1 fruit fly cellular context compared by ENCODE assay signal in the genomic region with DNA sequence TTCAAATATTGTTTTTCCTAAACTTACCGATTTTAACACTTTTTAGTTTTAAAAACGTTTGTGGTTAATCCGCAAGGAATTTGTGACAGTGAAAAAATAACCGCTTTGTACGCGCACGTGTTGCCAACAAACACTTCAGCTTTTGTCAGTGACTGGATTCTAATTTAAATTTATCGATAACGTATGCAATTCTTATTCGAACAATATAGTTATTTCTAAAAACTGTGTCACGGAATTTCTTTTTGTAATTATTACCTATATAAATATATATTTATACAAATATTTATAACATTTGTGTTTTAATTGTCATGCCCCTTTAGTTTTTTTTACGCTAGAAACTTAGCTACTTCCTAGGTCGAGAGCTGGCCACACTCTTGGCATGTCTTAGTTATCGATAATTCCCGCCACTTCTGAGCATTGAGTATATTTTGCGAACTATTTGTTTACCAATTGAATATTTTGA.
A peak's percentile ranks its signal among the peaks of the same experiment; 100 is the strongest.
TF ChIP-seq lines count a peak whose summit lies in the region.

A gene (plus strand): TSS at position 373 of the 463 bp plus-strand sequence.

TF ChIP-seq in whole organism, embryonic, 481 proteins besides CTCF, POLR2A, EP300 and RAD21 (continued from another document):
- TF ChIP-seq CG32767 (GFP tag; IDR thresholded peaks at IDR 0.05; lab: Robert Waterston, UW) (no peak), YL-1 (GFP tag; optimal IDR thresholded peaks at IDR 0.05; lab: Kevin White, UChicago) (peak; percentile 37), CG10147 (GFP tag; optimal IDR thresholded peaks at IDR 0.05; lab: Kevin White, UChicago) (peak; percentile 42), CG2199 (GFP tag; IDR thresholded peaks at IDR 0.05; lab: Robert Waterston, UW) (no peak), tll (GFP tag; optimal IDR thresholded peaks at IDR 0.05; lab: Kevin White, UChicago) (no peak), CG18011 (GFP tag; optimal IDR thresholded peaks at IDR 0.05; lab: Kevin White, UChicago) (peak; percentile 98), CG6683 (GFP tag; optimal IDR thresholded peaks at IDR 0.05; lab: Kevin White, UChicago) (no peak), ftz-f1 (GFP tag; optimal IDR thresholded peaks at IDR 0.05; lab: Kevin White, UChicago) (peak; percentile 7), Med (GFP tag; lab: Kevin White, UChicago) (peak; percentile 60), CG7556 (GFP tag; optimal IDR thresholded peaks at IDR 0.05; lab: Kevin White, UChicago) (no peak), CG7839 (tag; optimal IDR thresholded peaks at IDR 0.05; lab: Kevin White, UChicago) (peak; percentile 21), HLH4C (GFP tag; IDR thresholded peaks at IDR 0.05; lab: Robert Waterston, UW; ENCODE audit: partially characterized antibody) (peak; percentile 65), CG2116 (GFP tag; optimal IDR thresholded peaks at IDR 0.05; lab: Kevin White, UChicago) (peak; percentile 76), CG3726 (GFP tag; IDR thresholded peaks at IDR 0.05; lab: Robert Waterston, UW) (no peak), sens (GFP tag; lab: Kevin White, UChicago) (peak; percentile 2), fu2 (GFP tag; optimal IDR thresholded peaks at IDR 0.05; lab: Kevin White, UChicago) (no peak), lab (GFP tag; optimal IDR thresholded peaks at IDR 0.05; lab: Kevin White, UChicago) (no peak), exex (tag; optimal IDR thresholded peaks at IDR 0.05; lab: Kevin White, UChicago) (no peak), sug (tag; optimal IDR thresholded peaks at IDR 0.05; lab: Kevin White, UChicago) (peak; percentile 48), Dp (GFP tag; optimal IDR thresholded peaks at IDR 0.05; lab: Kevin White, UChicago) (peak; percentile 84), Myb (GFP tag; optimal IDR thresholded peaks at IDR 0.05; lab: Kevin White, UChicago) (peak; percentile 92), CG30020 (tag; optimal IDR thresholded peaks at IDR 0.05; lab: Kevin White, UChicago) (peak; percentile 57), Lpt (GFP tag; optimal IDR thresholded peaks at IDR 0.05; lab: Kevin White, UChicago) (no peak), ewg (GFP tag; optimal IDR thresholded peaks at IDR 0.05; lab: Kevin White, UChicago) (peak; percentile 50), Side (GFP tag; optimal IDR thresholded peaks at IDR 0.05; lab: Kevin White, UChicago) (no peak), bcd (GFP tag; optimal IDR thresholded peaks at IDR 0.05; lab: Kevin White, UChicago) (peak; percentile 62), CG9797 (GFP tag; optimal IDR thresholded peaks at IDR 0.05; lab: Kevin White, UChicago) (peak; percentile 71), dan (GFP tag; IDR thresholded peaks at IDR 0.05; lab: Robert Waterston, UW) (no peak), pzg (GFP tag; optimal IDR thresholded peaks at IDR 0.05; lab: Kevin White, UChicago) (peak; percentile 58), knrl (GFP tag; IDR thresholded peaks at IDR 0.05; lab: Robert Waterston, UW; ENCODE audit: partially characterized antibody) (peak; percentile 59; the same call in 2 of the 3 replicates), gfzf (GFP tag; optimal IDR thresholded peaks at IDR 0.05; lab: Kevin White, UChicago) (peak; percentile 53), CG8290 (GFP tag; optimal IDR thresholded peaks at IDR 0.05; lab: Kevin White, UChicago) (peak; percentile 18), CG8290 (tag; optimal IDR thresholded peaks at IDR 0.05; lab: Kevin White, UChicago) (no peak), cwo (GFP tag; optimal IDR thresholded peaks at IDR 0.05; lab: Kevin White, UChicago) (peak; percentile 96), insv (GFP tag; optimal IDR thresholded peaks at IDR 0.05; lab: Kevin White, UChicago) (peak in 1 of 2 experiments; percentile 95), CG16813 (GFP tag; IDR thresholded peaks at IDR 0.05; lab: Robert Waterston, UW; ENCODE audit: partially characterized antibody) (peak; percentile 43; the same call in 2 of the 3 replicates), phol (tag; optimal IDR thresholded peaks at IDR 0.05; lab: Kevin White, UChicago) (peak; percentile 55), Xbp1 (GFP tag; optimal IDR thresholded peaks at IDR 0.05; lab: Kevin White, UChicago) (peak; percentile 15), nerfin-1 (tag; optimal IDR thresholded peaks at IDR 0.05; lab: Kevin White, UChicago) (peak; percentile 23), CG31441 (GFP tag; IDR thresholded peaks at IDR 0.05; lab: Robert Waterston, UW) (0 out of 2 replicates have a peak, but pooled peaks have one; percentile 30), nmo (GFP tag; optimal IDR thresholded peaks at IDR 0.05; lab: Kevin White, UChicago) (peak; percentile 72), Ssrp (tag; optimal IDR thresholded peaks at IDR 0.05; lab: Kevin White, UChicago) (peak; percentile 0), lola (GFP tag; optimal IDR thresholded peaks at IDR 0.05; lab: Kevin White, UChicago) (peak in 1 of 3 experiments; percentile 4), twi (tag; optimal IDR thresholded peaks at IDR 0.05; lab: Kevin White, UChicago) (peak; percentile 8), CG8924 (tag; optimal IDR thresholded peaks at IDR 0.05; lab: Kevin White, UChicago) (peak; percentile 2), zf30C (GFP tag; optimal IDR thresholded peaks at IDR 0.05; lab: Kevin White, UChicago) (peak; percentile 63), CG13424 (tag; optimal IDR thresholded peaks at IDR 0.05; lab: Kevin White, UChicago) (peak; percentile 29), CG6791 (GFP tag; IDR thresholded peaks at IDR 0.05; lab: Robert Waterston, UW; ENCODE audit: partially characterized antibody) (peak; percentile 25; the same call in 1 of the 3 replicates), crp (GFP tag; optimal IDR thresholded peaks at IDR 0.05; lab: Kevin White, UChicago) (peak in 1 of 2 experiments; percentile 41), chif (GFP tag; optimal IDR thresholded peaks at IDR 0.05; lab: Kevin White, UChicago) (no peak), Sry-β (GFP tag; optimal IDR thresholded peaks at IDR 0.05; lab: Kevin White, UChicago) (peak; percentile 78), CG15601 (tag; optimal IDR thresholded peaks at IDR 0.05; lab: Kevin White, UChicago) (peak; percentile 41), Scr (GFP tag; IDR thresholded peaks at IDR 0.05; lab: Robert Waterston, UW; ENCODE audit: partially characterized antibody) (peak; percentile 52; the same call in 1 of the 2 replicates), Dek (tag; optimal IDR thresholded peaks at IDR 0.05; lab: Kevin White, UChicago) (peak; percentile 23), E2f2 (GFP tag; IDR thresholded peaks at IDR 0.05; lab: Robert Waterston, UW) (peak; percentile 88), Sin3A (optimal IDR thresholded peaks at IDR 0.05; lab: Kevin White, UChicago) (peak; percentile 10), maf-S (GFP tag; optimal IDR thresholded peaks at IDR 0.05; lab: Kevin White, UChicago) (no peak), CG30403 (GFP tag; optimal IDR thresholded peaks at IDR 0.05; lab: Kevin White, UChicago) (peak; percentile 17), Lhr (GFP tag; optimal IDR thresholded peaks at IDR 0.05; lab: Kevin White, UChicago) (peak; percentile 51), CG7928 (GFP tag; optimal IDR thresholded peaks at IDR 0.05; lab: Kevin White, UChicago) (peak; percentile 13), stwl (tag; optimal IDR thresholded peaks at IDR 0.05; lab: Kevin White, UChicago) (peak; percentile 85), MBD-R2 (GFP tag; IDR thresholded peaks at IDR 0.05; lab: Robert Waterston, UW) (peak; percentile 31), CG2202 (tag; optimal IDR thresholded peaks at IDR 0.05; lab: Kevin White, UChicago) (no peak), CG12659 (GFP tag; optimal IDR thresholded peaks at IDR 0.05; lab: Kevin White, UChicago) (peak; percentile 58), oc (tag; optimal IDR thresholded peaks at IDR 0.05; lab: Kevin White, UChicago) (peak; percentile 60), vnd (GFP tag; IDR thresholded peaks at IDR 0.05; lab: Robert Waterston, UW; ENCODE audit: partially characterized antibody) (0 out of 3 replicates have a peak, but pooled peaks have one; percentile 13), CG13287 (GFP tag; IDR thresholded peaks at IDR 0.05; lab: Robert Waterston, UW; ENCODE audit: partially characterized antibody) (peak; percentile 58), zen (tag; optimal IDR thresholded peaks at IDR 0.05; lab: Kevin White, UChicago) (peak; percentile 42), CG10267 (tag; optimal IDR thresholded peaks at IDR 0.05; lab: Kevin White, UChicago) (peak; percentile 60), jing (GFP tag; optimal IDR thresholded peaks at IDR 0.05; lab: Kevin White, UChicago) (no peak), Fer1 (GFP tag; optimal IDR thresholded peaks at IDR 0.05; lab: Kevin White, UChicago) (no peak), CG2712 (tag; optimal IDR thresholded peaks at IDR 0.05; lab: Kevin White, UChicago) (peak; percentile 56), Asciz (GFP tag; optimal IDR thresholded peaks at IDR 0.05; lab: Kevin White, UChicago) (no peak), CG11560 (tag; IDR thresholded peaks at IDR 0.05; lab: Robert Waterston, UW) (0 out of 3 replicates have a peak, but pooled peaks have one; percentile 7), sd (tag; optimal IDR thresholded peaks at IDR 0.05; lab: Kevin White, UChicago) (peak; percentile 87), tup (GFP tag; optimal IDR thresholded peaks at IDR 0.05; lab: Kevin White, UChicago) (no peak), CG17361 (GFP tag; IDR thresholded peaks at IDR 0.05; lab: Robert Waterston, UW) (peak; percentile 53; the same call in 2 of the 3 replicates), Nf-YC (tag; optimal IDR thresholded peaks at IDR 0.05; lab: Kevin White, UChicago) (peak; percentile 13), CG11504 (tag; optimal IDR thresholded peaks at IDR 0.05; lab: Kevin White, UChicago) (peak; percentile 66), Dll (GFP tag; IDR thresholded peaks at IDR 0.05; lab: Robert Waterston, UW; ENCODE audit: partially characterized antibody) (peak; percentile 68; the same call in 3 of the 4 replicates), Max (GFP tag; optimal IDR thresholded peaks at IDR 0.05; lab: Kevin White, UChicago) (peak; percentile 93), CG3995 (GFP tag; optimal IDR thresholded peaks at IDR 0.05; lab: Kevin White, UChicago) (peak; percentile 68), CG13775 (GFP tag; optimal IDR thresholded peaks at IDR 0.05; lab: Kevin White, UChicago) (no peak), lbe (GFP tag; optimal IDR thresholded peaks at IDR 0.05; lab: Kevin White, UChicago) (no peak), CG3163 (GFP tag; optimal IDR thresholded peaks at IDR 0.05; lab: Kevin White, UChicago) (no peak), vvl (GFP tag; IDR thresholded peaks at IDR 0.05; lab: Robert Waterston, UW) (peak; percentile 62), Rx (GFP tag; IDR thresholded peaks at IDR 0.05; lab: Robert Waterston, UW) (no peak), CoRest (tag; optimal IDR thresholded peaks at IDR 0.05; lab: Kevin White, UChicago) (peak; percentile 82), grau (tag; optimal IDR thresholded peaks at IDR 0.05; lab: Kevin White, UChicago) (peak; percentile 34), Sry-δ (GFP tag; optimal IDR thresholded peaks at IDR 0.05; lab: Kevin White, UChicago) (peak; percentile 21), unc-4 (GFP tag; IDR thresholded peaks at IDR 0.05; lab: Robert Waterston, UW; ENCODE audit: partially characterized antibody) (peak; percentile 52), CG14860 (GFP tag; IDR thresholded peaks at IDR 0.05; lab: Robert Waterston, UW; ENCODE audit: partially characterized antibody) (peak; percentile 43; the same call in 1 of the 3 replicates), CG14710 (tag; optimal IDR thresholded peaks at IDR 0.05; lab: Kevin White, UChicago) (peak; percentile 77), sna (GFP tag; IDR thresholded peaks at IDR 0.05; lab: Robert Waterston, UW; ENCODE audit: partially characterized antibody) (0 out of 2 replicates have a peak, but pooled peaks have one; percentile 23)
